Worm (Caenorhabditis elegans) whole organism, L2 larva: Measurements from ENCODE around the gene F56F10.1.

Experiments used
- C34F6.9 ChIP-seq: fragments of 150-350 bp; optimal IDR thresholded peaks from 2 replicates; lab custom pipeline; 2014; ENCODE audit warnings: missing biosample characterization, missing genetic modification characterization
- F13H6.1 ChIP-seq: sonication (generic microtip); optimal IDR thresholded peaks from 2 replicates; lab custom pipeline; 2016; ENCODE audit warnings: missing genetic modification characterization, missing compliant biosample characterization
- R02D3.7 ChIP-seq: fragments of 150-350 bp; optimal IDR thresholded peaks from 2 replicates; lab custom pipeline; 2014; ENCODE audit warnings: missing biosample characterization, missing genetic modification characterization
- Y55F3AM.14 ChIP-seq: fragments of 200-800 bp; sonication (Bioruptor generic); optimal IDR thresholded peaks from 2 replicates; lab custom pipeline; 2018; ENCODE audit warnings: mild to moderate bottlenecking, missing genetic modification characterization, missing compliant biosample characterization
- alr-1 ChIP-seq: fragments of 150-350 bp; optimal IDR thresholded peaks from 2 replicates; lab custom pipeline; 2014; ENCODE audit warnings: missing biosample characterization, missing genetic modification characterization
- aly-2 ChIP-seq: fragments of 150-350 bp; optimal IDR thresholded peaks from 2 replicates; lab custom pipeline; 2014; ENCODE audit warnings: missing biosample characterization, missing genetic modification characterization
- ama-1 ChIP-seq: fragments of 150-350 bp; optimal IDR thresholded peaks from 2 replicates; lab custom pipeline; 2018; ENCODE audit warnings: inconsistent platforms
- blmp-1 ChIP-seq: sonication (generic microtip); optimal IDR thresholded peaks from 2 replicates; lab custom pipeline; 2017; ENCODE audit warnings: missing genetic modification characterization, mild to moderate bottlenecking, missing compliant biosample characterization, antibody characterized with exemption, moderate library complexity; ENCODE audit not compliant: insufficient read depth
- crh-2 ChIP-seq: sonication (generic microtip); optimal IDR thresholded peaks from 2 replicates; lab custom pipeline; 2017; ENCODE audit warnings: missing biosample characterization, missing genetic modification characterization
- dmd-4 ChIP-seq: sonication (generic microtip); optimal IDR thresholded peaks from 2 replicates; lab custom pipeline; 2017; ENCODE audit warnings: missing biosample characterization, missing genetic modification characterization
- elt-1 ChIP-seq: fragments of 150-350 bp; optimal IDR thresholded peaks from 2 replicates; lab custom pipeline; 2014; ENCODE audit warnings: missing biosample characterization, missing genetic modification characterization
- elt-3 ChIP-seq: sonication (generic microtip); optimal IDR thresholded peaks from 2 replicates; lab custom pipeline; 2017; ENCODE audit warnings: missing biosample characterization, missing genetic modification characterization
- fos-1 ChIP-seq: fragments of 150-350 bp; optimal IDR thresholded peaks from 2 replicates; lab custom pipeline; 2014; ENCODE audit warnings: missing biosample characterization, missing genetic modification characterization
- gmeb-1 ChIP-seq: fragments of 150-350 bp; optimal IDR thresholded peaks from 2 replicates; lab custom pipeline; 2014; ENCODE audit warnings: missing biosample characterization, missing genetic modification characterization
- lin-11 ChIP-seq: fragments of 150-350 bp; sonication (generic microtip); optimal IDR thresholded peaks from 2 replicates; lab custom pipeline; 2014; ENCODE audit warnings: missing biosample characterization, missing genetic modification characterization, inconsistent platforms, mixed read lengths
- lin-13 ChIP-seq: fragments of 150-350 bp; optimal IDR thresholded peaks from 2 replicates; lab custom pipeline; 2014; ENCODE audit warnings: missing biosample characterization, missing genetic modification reagents, missing genetic modification characterization
- lin-39 ChIP-seq: fragments of 150-350 bp; optimal IDR thresholded peaks from 2 replicates; lab custom pipeline; 2014; ENCODE audit warnings: missing biosample characterization, missing genetic modification reagents, missing genetic modification characterization
- lsy-2 ChIP-seq, 2 experiments: fragments of 150-350 bp in 1 of 2; sonication (generic microtip) in 1 of 2; optimal IDR thresholded peaks; 2 replicates each; lab custom pipeline; 2014 to 2017; ENCODE audit warnings: missing biosample characterization in 2 of 2, missing genetic modification characterization in 2 of 2
- mab-5 ChIP-seq: fragments of 150-350 bp; optimal IDR thresholded peaks from 2 replicates; lab custom pipeline; 2014; ENCODE audit warnings: missing biosample characterization, missing genetic modification characterization
- mbf-1 ChIP-seq: sonication (generic microtip); optimal IDR thresholded peaks from 2 replicates; lab custom pipeline; 2017; ENCODE audit warnings: missing biosample characterization, missing genetic modification characterization
- mdl-1 ChIP-seq, 2 experiments: fragments of 150-350 bp in 1 of 2; sonication (generic microtip) in 1 of 2; optimal IDR thresholded peaks; 2 replicates each; lab custom pipeline; 2017; ENCODE audit warnings: missing biosample characterization in 2 of 2, missing genetic modification characterization in 2 of 2
- nhr-10 ChIP-seq: sonication (generic microtip); optimal IDR thresholded peaks from 2 replicates; lab custom pipeline; 2017; ENCODE audit warnings: missing biosample characterization, missing genetic modification characterization
- nhr-11 ChIP-seq: fragments of 150-350 bp; optimal IDR thresholded peaks from 2 replicates; lab custom pipeline; 2014; ENCODE audit warnings: missing biosample characterization, missing genetic modification characterization
- nhr-12 ChIP-seq: fragments of 150-350 bp; optimal IDR thresholded peaks from 2 replicates; lab custom pipeline; 2014; ENCODE audit warnings: missing biosample characterization, missing genetic modification characterization
- nhr-129 ChIP-seq: fragments of 150-350 bp; optimal IDR thresholded peaks from 2 replicates; lab custom pipeline; 2014; ENCODE audit warnings: missing biosample characterization, missing genetic modification characterization
- nhr-237 ChIP-seq: fragments of 150-350 bp; optimal IDR thresholded peaks from 2 replicates; lab custom pipeline; 2014; ENCODE audit warnings: missing biosample characterization, missing genetic modification characterization
- nhr-25 ChIP-seq: fragments of 150-350 bp; sonication (generic microtip); optimal IDR thresholded peaks from 3 replicates; lab custom pipeline; 2014; ENCODE audit warnings: missing biosample characterization, missing genetic modification characterization
- nhr-77 ChIP-seq: fragments of 150-350 bp; optimal IDR thresholded peaks from 2 replicates; lab custom pipeline; 2014; ENCODE audit warnings: missing biosample characterization, missing genetic modification characterization
- sem-4 ChIP-seq: fragments of 150-350 bp; optimal IDR thresholded peaks from 2 replicates; lab custom pipeline; 2014; ENCODE audit warnings: missing biosample characterization, missing genetic modification reagents, missing genetic modification characterization
- skn-1 ChIP-seq: sonication (generic microtip); optimal IDR thresholded peaks from 2 replicates; lab custom pipeline; 2017; ENCODE audit warnings: missing biosample characterization, missing genetic modification characterization
- sma-9 ChIP-seq, 2 experiments: fragments of 150-350 bp in 1 of 2; sonication (generic microtip) in 1 of 2; optimal IDR thresholded peaks; 2 replicates each; lab custom pipeline; 2014 to 2016; ENCODE audit warnings: missing genetic modification characterization in 2 of 2, mild to moderate bottlenecking in 1 of 2, missing biosample characterization in 1 of 2, missing compliant biosample characterization in 1 of 2, missing genetic modification reagents in 1 of 2, moderate library complexity in 1 of 2
- snpc-4 ChIP-seq: fragments of 150-350 bp; optimal IDR thresholded peaks from 2 replicates; lab custom pipeline; 2014; ENCODE audit warnings: missing biosample characterization, missing genetic modification characterization
- unc-39 ChIP-seq: fragments of 150-350 bp; optimal IDR thresholded peaks from 2 replicates; lab custom pipeline; 2014; ENCODE audit warnings: missing biosample characterization, missing genetic modification characterization
- unc-62 ChIP-seq: fragments of 150-350 bp; optimal IDR thresholded peaks from 2 replicates; lab custom pipeline; 2014; ENCODE audit warnings: missing biosample characterization, missing genetic modification reagents, missing genetic modification characterization
- zag-1 ChIP-seq: fragments of 150-350 bp; optimal IDR thresholded peaks from 2 replicates; lab custom pipeline; 2014; ENCODE audit warnings: missing biosample characterization, missing genetic modification characterization
- ztf-1 ChIP-seq: fragments of 200-800 bp; sonication (Bioruptor generic); conservative IDR thresholded peaks from 2 replicates; pipeline ENCODE4 v1.3.6; 2022; ENCODE audit warnings: missing genetic modification characterization, missing compliant biosample characterization
- ztf-11 ChIP-seq: sonication (generic microtip); optimal IDR thresholded peaks from 2 replicates; lab custom pipeline; 2017; ENCODE audit warnings: missing biosample characterization, missing genetic modification characterization

Gene F56F10.1

DNA sequence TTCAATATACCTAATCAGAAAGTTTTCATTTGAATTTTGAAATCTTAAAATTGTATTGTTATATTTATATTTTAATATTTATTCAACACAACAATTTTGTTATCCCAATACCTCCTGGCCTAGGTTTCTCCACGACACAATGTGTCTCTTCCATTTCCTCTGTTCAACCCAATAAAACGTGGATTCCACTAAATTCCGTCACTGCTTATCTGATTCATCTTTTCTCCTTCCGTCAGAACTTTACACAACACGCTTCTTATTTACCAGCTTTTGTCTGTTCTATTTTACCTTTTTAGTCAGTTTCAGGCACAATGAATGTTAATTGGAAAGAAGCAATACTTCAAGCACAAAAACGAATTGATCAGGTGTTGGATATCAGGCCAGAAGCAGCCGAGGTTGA, 37.9 kb upstream of the F56F10.1 start, which contains the start of gene F39H12.1:
Gene F39H12.1 (plus strand): TSS at position 301 of the 400 bp plus-strand sequence.
- TF ChIP-seq mdl-1 (tag; optimal IDR thresholded peaks at IDR 0.05; lab: Kevin White, UChicago) = no peak
- TF ChIP-seq nhr-25 (tag; lab: Kevin White, UChicago) = no peak
- TF ChIP-seq fos-1 (tag; lab: Kevin White, UChicago) = no peak
- TF ChIP-seq alr-1 (tag; lab: Kevin White, UChicago) = no peak
- no peak for TF ChIP-seq nhr-11 (tag; lab: Kevin White, UChicago)
- no peak for TF ChIP-seq nhr-10 (tag; lab: Kevin White, UChicago)
- TF ChIP-seq blmp-1 = no peak
- no peak for TF ChIP-seq F13H6.1
- TF ChIP-seq lin-13 (GFP tag; lab: Kevin White, UChicago) = no peak
- TF ChIP-seq nhr-12 (tag; lab: Kevin White, UChicago) = no peak
- no peak for TF ChIP-seq Y55F3AM.14 (GFP tag; lab: Kevin White, UChicago)
- no peak for TF ChIP-seq unc-39 (tag; lab: Kevin White, UChicago)

DNA sequence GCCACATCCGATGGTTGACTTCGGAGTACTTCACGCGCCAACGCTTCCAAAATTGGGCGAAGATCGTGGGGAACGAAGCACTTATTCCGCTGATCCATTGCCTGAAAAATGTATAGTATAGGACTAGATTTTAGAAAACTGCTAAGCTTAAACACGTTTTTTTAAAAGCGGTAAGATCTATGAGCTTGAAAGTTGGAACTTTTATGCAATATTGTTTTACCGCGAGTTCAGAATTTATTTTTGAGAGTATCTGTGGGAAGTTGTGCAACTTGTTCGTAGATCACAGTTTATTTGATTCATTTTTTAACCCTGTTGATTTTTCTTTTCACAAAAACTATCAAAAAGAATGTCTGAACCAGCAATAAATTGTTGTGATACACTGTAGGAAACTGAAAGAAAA, 31.0 kb upstream of the F56F10.1 start, which contains the start of gene F39H12.3:
Gene F39H12.3 (minus strand): TSS at position 101 of the 400 bp plus-strand sequence.
- TF ChIP-seq mbf-1 (tag; lab: Kevin White, UChicago) (no peak), elt-1 (tag; lab: Kevin White, UChicago) (no peak), elt-3 (tag; lab: Kevin White, UChicago) (no peak), dmd-4 (tag; lab: Kevin White, UChicago) (no peak), sem-4 (no peak), nhr-129 (tag; lab: Kevin White, UChicago) (no peak), skn-1 (no peak), mdl-1 (tag; optimal IDR thresholded peaks at IDR 0.05; lab: Kevin White, UChicago) (no peak), lin-11 (tag; lab: Kevin White, UChicago) (no peak), nhr-77 (tag; lab: Kevin White, UChicago) (no peak), nhr-11 (tag; lab: Kevin White, UChicago) (no peak), R02D3.7 (tag; lab: Kevin White, UChicago) (no peak), crh-2 (tag; lab: Kevin White, UChicago) (no peak), alr-1 (tag; lab: Kevin White, UChicago) (no peak), C34F6.9 (tag; lab: Kevin White, UChicago) (no peak), unc-62 (GFP tag; lab: Kevin White, UChicago) (no peak), Y55F3AM.14 (GFP tag; lab: Kevin White, UChicago) (no peak), aly-2 (tag; lab: Kevin White, UChicago) (no peak), lsy-2 (tag; optimal IDR thresholded peaks at IDR 0.05; lab: Kevin White, UChicago) (no peak), ztf-1 (no peak)
- TF ChIP-seq, all 48 proteins: peak for 0

DNA sequence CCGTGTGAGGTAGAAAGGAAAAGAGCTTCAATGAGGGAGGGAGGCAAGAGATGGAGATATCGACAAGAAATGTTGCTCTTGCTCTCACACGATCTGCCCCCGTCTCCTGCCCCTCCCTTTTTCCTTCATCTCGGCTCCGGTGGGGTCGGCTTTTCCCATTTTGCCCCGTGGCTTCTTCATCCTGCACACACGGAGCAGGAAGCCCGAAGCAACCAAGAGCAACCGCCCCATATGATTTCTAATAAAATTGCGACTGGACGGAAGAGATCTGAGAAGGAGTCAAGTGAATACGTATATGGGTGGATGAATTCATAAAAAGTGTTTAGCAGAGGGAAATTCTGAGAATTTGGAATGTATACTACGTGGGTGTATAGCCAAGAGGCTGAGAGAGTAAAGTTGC, 27.8 kb upstream of the F56F10.1 start:
- TF ChIP-seq crh-2 (tag; lab: Kevin White, UChicago) (peak; percentile 7), nhr-11 (tag; lab: Kevin White, UChicago) (no peak), nhr-129 (tag; lab: Kevin White, UChicago) (peak; percentile 3), C34F6.9 (tag; lab: Kevin White, UChicago) (peak; percentile 27)

DNA sequence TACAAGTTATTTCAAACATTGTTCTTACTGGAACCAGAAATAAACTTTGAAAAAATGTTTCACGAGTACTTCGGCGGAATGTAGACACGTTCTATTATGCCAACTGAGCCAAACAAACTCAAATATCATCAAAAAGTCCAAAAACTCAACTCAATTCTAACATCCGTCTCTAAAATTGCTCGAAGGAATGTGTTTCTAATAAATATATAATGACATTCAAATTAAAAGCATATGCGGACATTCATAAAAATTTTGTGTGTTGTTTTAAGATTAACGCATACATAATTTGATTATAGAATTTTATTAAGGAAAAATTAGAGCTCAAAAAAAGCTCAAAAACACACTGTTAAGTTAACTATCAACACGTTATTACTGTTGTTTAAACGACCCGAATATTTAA, 27.0 kb upstream of the F56F10.1 start:
- no peak for TF ChIP-seq nhr-10 (tag; lab: Kevin White, UChicago)
- TF ChIP-seq lin-13 (GFP tag; lab: Kevin White, UChicago) = no peak
- TF ChIP-seq elt-3 (tag; lab: Kevin White, UChicago) = no peak
- TF ChIP-seq skn-1 = no peak
- no peak for TF ChIP-seq sem-4
- TF ChIP-seq zag-1 (tag; lab: Kevin White, UChicago) = no peak
- no peak for TF ChIP-seq ztf-11 (tag; lab: Kevin White, UChicago)
- no peak for TF ChIP-seq sma-9 (GFP tag; optimal IDR thresholded peaks at IDR 0.05; lab: Kevin White, UChicago)
- no peak for TF ChIP-seq sma-9 (tag; optimal IDR thresholded peaks at IDR 0.05; lab: Kevin White, UChicago)
- TF ChIP-seq ama-1 = no peak
- no peak for TF ChIP-seq nhr-237
- TF ChIP-seq Y55F3AM.14 (GFP tag; lab: Kevin White, UChicago) = no peak

DNA sequence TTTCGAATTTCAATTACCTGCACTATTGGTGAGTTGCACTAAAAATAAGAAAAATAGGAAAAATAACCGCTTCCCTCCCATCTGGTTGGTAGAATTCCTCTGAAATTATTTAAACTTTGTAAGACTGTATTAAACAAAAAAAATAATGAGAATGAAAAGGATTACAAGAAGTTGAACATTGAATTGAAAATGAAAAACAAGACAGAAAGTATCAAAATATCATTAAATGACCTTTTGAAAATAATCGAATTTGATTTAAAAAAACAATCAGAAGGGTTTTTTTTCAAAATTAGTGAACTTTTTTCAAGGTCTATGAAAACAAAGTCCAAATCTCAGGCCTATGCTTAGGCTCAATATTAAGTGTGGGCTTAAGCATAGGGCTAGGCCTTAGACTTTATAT, 21.0 kb upstream of the F56F10.1 start, which contains the start of gene igcm-1:
Gene igcm-1 (minus strand): TSS at position 101 of the 400 bp plus-strand sequence.
- TF ChIP-seq lsy-2 (tag; optimal IDR thresholded peaks at IDR 0.05; lab: Kevin White, UChicago) (no peak), elt-3 (tag; lab: Kevin White, UChicago) (no peak), ztf-11 (tag; lab: Kevin White, UChicago) (no peak), mab-5 (tag; lab: Kevin White, UChicago) (no peak), ztf-1 (no peak), nhr-10 (tag; lab: Kevin White, UChicago) (no peak), fos-1 (tag; lab: Kevin White, UChicago) (no peak), unc-62 (GFP tag; lab: Kevin White, UChicago) (no peak), gmeb-1 (tag; lab: Kevin White, UChicago) (no peak), snpc-4 (tag; lab: Kevin White, UChicago) (no peak), dmd-4 (tag; lab: Kevin White, UChicago) (no peak), lin-13 (GFP tag; lab: Kevin White, UChicago) (no peak), nhr-77 (tag; lab: Kevin White, UChicago) (no peak), mdl-1 (tag; optimal IDR thresholded peaks at IDR 0.05; lab: Kevin White, UChicago) (no peak), nhr-11 (tag; lab: Kevin White, UChicago) (no peak), aly-2 (tag; lab: Kevin White, UChicago) (no peak), lin-39 (tag; lab: Kevin White, UChicago) (no peak)
